Worm (Caenorhabditis elegans): ENCODE results near the gene ilcr-1.

Gene ilcr-1

ce11 chrIV:14326283-14326682, 50.0 kb downstream of the ilcr-1 start, which contains the start of gene fbxa-83:
TSS of gene fbxa-83 (minus strand) at chrIV:14326383.
- TF ChIP-seq tbx-9 (tag; optimal IDR thresholded peaks at IDR 0.05; ENCODE audit: borderline replicate concordance), result no peak
- TF ChIP-seq xnd-1 (tag; optimal IDR thresholded peaks at IDR 0.05), result no peak
- no peak for TF ChIP-seq pha-4 (tag; optimal IDR thresholded peaks at IDR 0.05)
- no peak for TF ChIP-seq B0019.2 (GFP tag; conservative IDR thresholded peaks at IDR 0.05)
- no peak for TF ChIP-seq repo-1 (tag; optimal IDR thresholded peaks at IDR 0.05)
- no peak for TF ChIP-seq unc-62 (GFP tag; optimal IDR thresholded peaks at IDR 0.05)
- TF ChIP-seq egrh-3 (GFP tag; IDR thresholded peaks at IDR 0.05), result no peak
- no peak for TF ChIP-seq F52B5.7 (tag; optimal IDR thresholded peaks at IDR 0.05)
- no peak for TF ChIP-seq egl-44 (GFP tag; IDR thresholded peaks at IDR 0.05)
- TF ChIP-seq ceh-27 (GFP tag; optimal IDR thresholded peaks at IDR 0.05), result no peak
- TF ChIP-seq F23B12.7 (tag; optimal IDR thresholded peaks at IDR 0.05; ENCODE audit: insufficient read depth), result no peak
- TF ChIP-seq hmg-20 (GFP tag; IDR thresholded peaks at IDR 0.05), result no peak
- TF ChIP-seq madf-3 (GFP tag; IDR thresholded peaks at IDR 0.05), result no peak
- TF ChIP-seq Y53G8AR.9 (GFP tag; conservative IDR thresholded peaks at IDR 0.05), result no peak
- no peak for TF ChIP-seq T26A5.8 (tag; optimal IDR thresholded peaks at IDR 0.05)
- TF ChIP-seq cebp-1 (GFP tag; IDR thresholded peaks at IDR 0.05), result no peak
- no peak for TF ChIP-seq cebp-1 (tag; optimal IDR thresholded peaks at IDR 0.05)
- no peak for TF ChIP-seq K12H6.12 (tag; optimal IDR thresholded peaks at IDR 0.05)

DNA sequence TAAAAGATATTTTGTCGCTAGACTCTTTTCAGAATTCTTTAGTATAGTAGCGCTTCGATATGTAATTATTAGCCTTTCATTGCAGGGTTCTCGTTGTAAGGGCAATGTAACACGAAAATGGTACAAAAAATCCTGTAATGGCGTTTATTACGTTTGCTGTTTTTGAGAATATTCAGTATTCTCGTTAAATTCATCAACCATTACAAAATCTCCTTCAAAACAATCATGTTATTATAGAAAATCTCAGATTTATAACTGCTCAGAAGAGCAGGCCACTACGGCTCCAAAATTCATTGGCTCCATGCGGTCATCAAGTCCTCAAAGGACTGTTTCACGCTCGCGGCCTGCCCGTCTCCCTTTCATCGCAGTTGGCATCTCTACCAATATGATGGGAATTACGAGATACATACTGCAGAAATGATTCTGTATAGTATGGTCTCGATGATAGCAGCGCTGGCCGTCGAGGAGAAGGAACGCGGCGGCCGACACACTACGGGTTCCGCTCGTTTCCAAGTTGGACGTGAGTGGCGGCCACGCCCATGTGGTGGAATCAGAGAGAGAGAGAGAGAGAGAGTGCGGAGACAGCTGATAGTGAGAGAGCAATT, 50.5 kb downstream of the ilcr-1 start:
- TF ChIP-seq Y53G8AR.9 (GFP tag; conservative IDR thresholded peaks at IDR 0.05) (peak; percentile 90), lin-35 (GFP tag; optimal IDR thresholded peaks at IDR 0.05) (no peak), mcd-1 (GFP tag; IDR thresholded peaks at IDR 0.05) (peak; percentile 87), lir-1 (GFP tag; conservative IDR thresholded peaks at IDR 0.05) (peak; percentile 80), zim-3 (tag; optimal IDR thresholded peaks at IDR 0.05) (peak; percentile 25), madf-6 (GFP tag; IDR thresholded peaks at IDR 0.05) (peak; percentile 89), C06A6.2 (GFP tag; conservative IDR thresholded peaks at IDR 0.05) (peak; percentile 69; the same call in 1 of the 2 replicates), F57C9.4 (tag; optimal IDR thresholded peaks at IDR 0.05) (no peak), tlf-1 (GFP tag; optimal IDR thresholded peaks at IDR 0.05) (peak; percentile 65), akir-1 (GFP tag; optimal IDR thresholded peaks at IDR 0.05) (no peak), zfh-2 (GFP tag; conservative IDR thresholded peaks at IDR 0.05) (no peak), F33H1.4 (GFP tag; IDR thresholded peaks at IDR 0.05) (peak; percentile 69), let-526 (GFP tag; IDR thresholded peaks at IDR 0.05) (no peak), xnd-1 (tag; optimal IDR thresholded peaks at IDR 0.05) (peak; percentile 43), repo-1 (tag; optimal IDR thresholded peaks at IDR 0.05) (peak; percentile 91), Y67H2A.10 (GFP tag; conservative IDR thresholded peaks at IDR 0.05) (no peak), Y53F4B.3 (GFP tag; IDR thresholded peaks at IDR 0.05) (peak; percentile 67), aptf-2 (GFP tag; conservative IDR thresholded peaks at IDR 0.05) (no peak), ztf-25 (GFP tag; IDR thresholded peaks at IDR 0.05) (no peak), unc-130 (GFP tag; optimal IDR thresholded peaks at IDR 0.05) (peak; percentile 33), die-1 (tag; optimal IDR thresholded peaks at IDR 0.05) (peak; percentile 57), Y95B8A.8 (GFP tag; IDR thresholded peaks at IDR 0.05) (peak; percentile 91; the same call in 1 of the 2 replicates), B0035.1 (tag; optimal IDR thresholded peaks at IDR 0.05) (no peak), snpc-1.1 (tag; optimal IDR thresholded peaks at IDR 0.05; ENCODE audit: insufficient read depth) (peak; percentile 95), snpc-3.4 (tag; optimal IDR thresholded peaks at IDR 0.05) (peak; percentile 93), atf-7 (tag; optimal IDR thresholded peaks at IDR 0.05) (peak; percentile 81), him-1 (tag; optimal IDR thresholded peaks at IDR 0.05) (peak; percentile 87), cebp-2 (GFP tag; IDR thresholded peaks at IDR 0.05) (peak; percentile 99), ztf-28 (GFP tag; IDR thresholded peaks at IDR 0.05) (0 out of 2 replicates have a peak, but pooled peaks have one; percentile 46), unc-62 (GFP tag; optimal IDR thresholded peaks at IDR 0.05) (no peak), madf-8 (GFP tag; conservative IDR thresholded peaks at IDR 0.05) (peak; percentile 27), Y56A3A.18 (GFP tag; IDR thresholded peaks at IDR 0.05) (peak; percentile 96)
